Fruit fly (Drosophila melanogaster) whole organism, embryonic: ENCODE data around the gene CG13924.

Source experiments
- Adf1 ChIP-seq: fragments of 200-800 bp; sonication (Bioruptor generic); IDR thresholded peaks from 2 replicates; pipeline ENCODE4 v1.3.6; 2022; ENCODE audit warnings: missing biosample characterization, missing genetic modification characterization
- Asciz ChIP-seq: fragments of 200-800 bp; sonication (Bioruptor generic); optimal IDR thresholded peaks from 2 replicates; lab custom pipeline; 2017; ENCODE audit warnings: missing biosample characterization, mild to moderate bottlenecking, missing genetic modification characterization, missing genetic modification reagents
- Atf-2 ChIP-seq: fragments of 200-800 bp; sonication (Bioruptor generic); optimal IDR thresholded peaks from 2 replicates; lab custom pipeline; 2016; ENCODE audit warnings: missing biosample characterization, missing genetic modification characterization
- B-H2 ChIP-seq: fragments of 200-800 bp; sonication (Bioruptor generic); optimal IDR thresholded peaks from 2 replicates; lab custom pipeline; 2018; ENCODE audit warnings: missing biosample characterization, mild to moderate bottlenecking, missing genetic modification characterization
- Bteb2 ChIP-seq: fragments of 200-800 bp; sonication (Bioruptor generic); optimal IDR thresholded peaks from 2 replicates; lab custom pipeline; 2016; ENCODE audit warnings: missing biosample characterization, missing genetic modification characterization
- CG10979 ChIP-seq: fragments of 200-800 bp; sonication (Bioruptor generic); optimal IDR thresholded peaks from 2 replicates; lab custom pipeline; 2018; ENCODE audit warnings: missing biosample characterization, mild to moderate bottlenecking, missing genetic modification characterization, moderate library complexity
- CG12071 ChIP-seq: fragments of 200-800 bp; sonication (Bioruptor generic); optimal IDR thresholded peaks from 3 replicates; lab custom pipeline; 2018; ENCODE audit warnings: missing biosample characterization, mild to moderate bottlenecking, missing genetic modification characterization
- CG14050 ChIP-seq: fragments of 200-800 bp; sonication (Bioruptor generic); IDR thresholded peaks from 3 replicates; pipeline ENCODE4 v1.3.6; 2022; ENCODE audit warnings: missing biosample characterization, missing genetic modification characterization
- CG14441 ChIP-seq: fragments of 200-800 bp; sonication (Bioruptor generic); IDR thresholded peaks from 2 replicates; pipeline ENCODE4 v1.3.6; 2022; ENCODE audit warnings: missing biosample characterization, missing genetic modification characterization
- CG17359 ChIP-seq: fragments of 200-800 bp; sonication (Bioruptor generic); optimal IDR thresholded peaks from 3 replicates; lab custom pipeline; 2018; ENCODE audit warnings: missing biosample characterization, mild to moderate bottlenecking, missing genetic modification characterization, moderate library complexity
- CG17802 ChIP-seq: fragments of 200-800 bp; sonication (Bioruptor generic); optimal IDR thresholded peaks from 2 replicates; lab custom pipeline; 2018; ENCODE audit warnings: missing biosample characterization, mild to moderate bottlenecking, missing genetic modification characterization, moderate library complexity
- CG2875 ChIP-seq: fragments of 200-800 bp; sonication (Bioruptor generic); optimal IDR thresholded peaks from 2 replicates; lab custom pipeline; 2017; ENCODE audit warnings: missing biosample characterization, mild to moderate bottlenecking, missing genetic modification characterization, missing genetic modification reagents
- CG30403 ChIP-seq: fragments of 200-800 bp; sonication (Bioruptor generic); optimal IDR thresholded peaks from 3 replicates; lab custom pipeline; 2016; ENCODE audit warnings: missing biosample characterization, missing genetic modification characterization
- CG34422 ChIP-seq: fragments of 200-800 bp; sonication (Bioruptor generic); IDR thresholded peaks from 3 replicates; pipeline ENCODE4 v1.3.6; 2022; ENCODE audit warnings: missing biosample characterization, missing genetic modification characterization
- CG4328 ChIP-seq: fragments of 200-800 bp; sonication (Bioruptor generic); optimal IDR thresholded peaks from 3 replicates; lab custom pipeline; 2017; ENCODE audit warnings: missing biosample characterization, missing genetic modification reagents, missing genetic modification characterization
- CG4730 ChIP-seq: fragments of 200-800 bp; sonication (Bioruptor generic); IDR thresholded peaks from 2 replicates; pipeline ENCODE4 v1.3.6; 2022; ENCODE audit warnings: missing biosample characterization, missing genetic modification characterization
- CG7372 ChIP-seq: fragments of 200-800 bp; sonication (Bioruptor generic); IDR thresholded peaks from 2 replicates; pipeline ENCODE4 v1.3.6; 2022; ENCODE audit warnings: missing biosample characterization, missing genetic modification characterization
- CG7786 ChIP-seq: fragments of 200-800 bp; sonication (Bioruptor generic); optimal IDR thresholded peaks from 2 replicates; lab custom pipeline; 2016; ENCODE audit warnings: missing biosample characterization, missing genetic modification characterization
- CG8765 ChIP-seq: fragments of 200-800 bp; sonication (Bioruptor generic); IDR thresholded peaks from 2 replicates; pipeline ENCODE4 v1.3.6; 2022; ENCODE audit warnings: missing biosample characterization, missing genetic modification characterization
- CG9727 ChIP-seq: fragments of 200-800 bp; sonication (Bioruptor generic); optimal IDR thresholded peaks from 3 replicates; lab custom pipeline; 2017; ENCODE audit warnings: missing biosample characterization, mild to moderate bottlenecking, missing genetic modification characterization
- Chrac-16 ChIP-seq: fragments of 200-800 bp; sonication (Bioruptor generic); optimal IDR thresholded peaks from 3 replicates; lab custom pipeline; 2016; ENCODE audit warnings: missing biosample characterization, missing genetic modification characterization
- Dbx ChIP-seq: fragments of 200-800 bp; sonication (Bioruptor generic); IDR thresholded peaks from 3 replicates; pipeline ENCODE4 v1.3.6; 2022; ENCODE audit warnings: missing biosample characterization, missing genetic modification characterization
- Doc3 ChIP-seq: fragments of 200-800 bp; sonication (Bioruptor generic); IDR thresholded peaks from 3 replicates; pipeline ENCODE4 v1.3.6; 2022; ENCODE audit warnings: missing biosample characterization, missing genetic modification characterization; ENCODE audit not compliant: partially characterized antibody
- Hmr ChIP-seq: fragments of 200-800 bp; sonication (Bioruptor generic); optimal IDR thresholded peaks from 3 replicates; lab custom pipeline; 2017; ENCODE audit warnings: mild to moderate bottlenecking, missing biosample characterization, missing genetic modification reagents, missing genetic modification characterization
- Hsf ChIP-seq: fragments of 200-800 bp; sonication (Bioruptor generic); optimal IDR thresholded peaks from 3 replicates; lab custom pipeline; 2016; ENCODE audit warnings: missing biosample characterization, missing genetic modification characterization
- Lpt ChIP-seq: fragments of >200 bp; optimal IDR thresholded peaks from 2 replicates; lab custom pipeline; 2018; ENCODE audit warnings: missing biosample characterization, missing genetic modification characterization
- MESR4 ChIP-seq: fragments of 200-800 bp; sonication (Bioruptor generic); optimal IDR thresholded peaks from 2 replicates; lab custom pipeline; 2018; ENCODE audit warnings: missing biosample characterization, mild to moderate bottlenecking, missing genetic modification characterization, moderate library complexity
- NC2α ChIP-seq: fragments of 200-800 bp; sonication (Bioruptor generic); optimal IDR thresholded peaks from 2 replicates; lab custom pipeline; 2016; ENCODE audit warnings: missing biosample characterization, missing genetic modification characterization
- Oaz ChIP-seq: fragments of 200-800 bp; sonication (Bioruptor generic); IDR thresholded peaks from 2 replicates; pipeline ENCODE4 v1.3.6; 2022; ENCODE audit warnings: missing biosample characterization, missing genetic modification characterization
- Rfx ChIP-seq: fragments of 200-800 bp; sonication (Bioruptor generic); IDR thresholded peaks from 2 replicates; pipeline ENCODE4 v1.3.6; 2022; ENCODE audit warnings: missing biosample characterization, missing genetic modification characterization
- Scr ChIP-seq: fragments of 200-800 bp; sonication (Bioruptor generic); IDR thresholded peaks from 2 replicates; pipeline ENCODE4 v1.3.6; 2022; ENCODE audit warnings: missing biosample characterization, missing genetic modification characterization; ENCODE audit not compliant: partially characterized antibody
- Xbp1 ChIP-seq: fragments of 200-800 bp; sonication (Bioruptor generic); optimal IDR thresholded peaks from 3 replicates; lab custom pipeline; 2016; ENCODE audit warnings: missing biosample characterization, mild to moderate bottlenecking, missing genetic modification characterization
- caup ChIP-seq: fragments of 200-800 bp; sonication (Bioruptor generic); optimal IDR thresholded peaks from 3 replicates; lab custom pipeline; 2017; ENCODE audit warnings: missing biosample characterization, mild to moderate bottlenecking, missing genetic modification characterization, moderate library complexity; ENCODE audit not compliant: severe bottlenecking
- ci ChIP-seq: fragments of 200-800 bp; sonication (Bioruptor generic); IDR thresholded peaks from 3 replicates; pipeline ENCODE4 v1.3.6; 2022; ENCODE audit warnings: missing biosample characterization, missing genetic modification characterization
- crp ChIP-seq, 2 experiments: fragments of 200-800 bp; sonication (Bioruptor generic); optimal IDR thresholded peaks; 2 replicates in 1 of 2; 3 replicates in 1 of 2; lab custom pipeline; 2017; ENCODE audit warnings: missing biosample characterization in 2 of 2, missing genetic modification characterization in 2 of 2, mild to moderate bottlenecking in 1 of 2, moderate library complexity in 1 of 2
- dati ChIP-seq: fragments of 200-800 bp; sonication (Bioruptor generic); IDR thresholded peaks from 2 replicates; pipeline ENCODE4 v1.3.6; 2022; ENCODE audit warnings: missing biosample characterization, missing genetic modification characterization
- disco-r ChIP-seq: fragments of 200-800 bp; sonication (Bioruptor generic); optimal IDR thresholded peaks from 2 replicates; lab custom pipeline; 2016; ENCODE audit warnings: missing biosample characterization, missing genetic modification characterization
- eve ChIP-seq, 2 experiments: fragments of >200 bp; optimal IDR thresholded peaks; 2 replicates each; lab custom pipeline; 2017; ENCODE audit warnings: missing biosample characterization in 2 of 2, missing genetic modification characterization in 2 of 2
- fd3F ChIP-seq: fragments of 200-800 bp; sonication (Bioruptor generic); optimal IDR thresholded peaks from 2 replicates; lab custom pipeline; 2018; ENCODE audit warnings: missing biosample characterization, mild to moderate bottlenecking, missing genetic modification characterization, moderate library complexity
- fu2 ChIP-seq: fragments of 200-800 bp; sonication (Bioruptor generic); optimal IDR thresholded peaks from 2 replicates; lab custom pipeline; 2016; ENCODE audit warnings: missing biosample characterization, missing genetic modification characterization
- grau ChIP-seq: fragments of 200-800 bp; optimal IDR thresholded peaks from 3 replicates; lab custom pipeline; 2019; ENCODE audit warnings: missing biosample characterization, mild to moderate bottlenecking, missing genetic modification characterization, moderate library complexity
- hb ChIP-seq: fragments of 200-800 bp; sonication (Bioruptor generic); IDR thresholded peaks from 3 replicates; pipeline ENCODE4 v1.3.6; 2022; ENCODE audit warnings: missing biosample characterization, missing genetic modification characterization; ENCODE audit not compliant: partially characterized antibody
- jumu ChIP-seq: fragments of 200-800 bp; sonication (Bioruptor generic); optimal IDR thresholded peaks from 3 replicates; lab custom pipeline; 2016; ENCODE audit warnings: missing biosample characterization, missing genetic modification characterization
- lilli ChIP-seq: fragments of 200-800 bp; sonication (Bioruptor generic); optimal IDR thresholded peaks from 3 replicates; lab custom pipeline; 2016; ENCODE audit warnings: missing biosample characterization, missing genetic modification characterization
- oc ChIP-seq: fragments of 200-800 bp; sonication (Bioruptor generic); optimal IDR thresholded peaks from 2 replicates; lab custom pipeline; 2018; ENCODE audit warnings: missing biosample characterization, mild to moderate bottlenecking, missing genetic modification characterization, moderate library complexity
- phol ChIP-seq: fragments of 200-800 bp; sonication (Bioruptor generic); optimal IDR thresholded peaks from 3 replicates; lab custom pipeline; 2018; ENCODE audit warnings: missing biosample characterization, mild to moderate bottlenecking, missing genetic modification characterization, moderate library complexity
- sqz ChIP-seq: fragments of 200-800 bp; sonication (Bioruptor generic); optimal IDR thresholded peaks from 3 replicates; lab custom pipeline; 2018; ENCODE audit warnings: missing biosample characterization, mild to moderate bottlenecking, missing genetic modification characterization
- tna ChIP-seq: fragments of 200-800 bp; sonication (Bioruptor generic); IDR thresholded peaks from 2 replicates; pipeline ENCODE4 v1.3.6; 2022; ENCODE audit warnings: missing biosample characterization, missing genetic modification characterization; ENCODE audit not compliant: partially characterized antibody
- wdn ChIP-seq: fragments of 200-800 bp; sonication (Bioruptor generic); IDR thresholded peaks from 2 replicates; pipeline ENCODE4 v1.3.6; 2022; ENCODE audit warnings: missing biosample characterization, missing genetic modification characterization
- wek ChIP-seq: fragments of 200-800 bp; sonication (Bioruptor generic); optimal IDR thresholded peaks from 3 replicates; lab custom pipeline; 2018; ENCODE audit warnings: missing biosample characterization, mild to moderate bottlenecking, missing genetic modification characterization, moderate library complexity

CG13924 gene

dm6 chr3L:1876215-1876625 lies 6.4 kb downstream of the CG13924 start, which contains the start of gene dre4 (continued):
- TF ChIP-seq CG7372 (GFP tag; lab: Robert Waterston, UW) (no peak), NC2α (GFP tag; lab: Kevin White, UChicago) (peak; percentile 33), hb (GFP tag; lab: Robert Waterston, UW) (no peak), CG12071 (peak; percentile 17), CG30403 (peak; percentile 78), CG4328 (GFP tag; lab: Kevin White, UChicago) (no peak), Rfx (GFP tag; lab: Robert Waterston, UW) (peak; percentile 85), Hsf (GFP tag; lab: Kevin White, UChicago) (peak; percentile 80), CG14050 (GFP tag; lab: Robert Waterston, UW) (peak; percentile 68), Hmr (GFP tag; lab: Kevin White, UChicago) (peak; percentile 86), caup (peak; percentile 51), CG2875 (GFP tag; lab: Kevin White, UChicago) (peak; percentile 65), dati (0 out of 2 replicates have a peak, but pooled peaks have one; percentile 56), Scr (GFP tag; lab: Robert Waterston, UW) (peak; percentile 25; the same call in 1 of the 2 replicates), eve (GFP tag; optimal IDR thresholded peaks at IDR 0.05; lab: Kevin White, UChicago) (no peak), sqz (GFP tag; lab: Kevin White, UChicago) (peak; percentile 99), oc (tag; lab: Kevin White, UChicago) (peak; percentile 39), CG8765 (no peak), B-H2 (no peak), CG17359 (tag; lab: Kevin White, UChicago) (peak; percentile 75), Atf-2 (peak; percentile 66), CG14441 (GFP tag; lab: Robert Waterston, UW) (peak; percentile 65), CG9727 (peak; percentile 49), disco-r (GFP tag; lab: Kevin White, UChicago) (peak; percentile 48), Doc3 (GFP tag; lab: Robert Waterston, UW) (no peak), CG4730 (peak; percentile 49), CG34422 (GFP tag; lab: Robert Waterston, UW) (peak; percentile 90), wek (GFP tag; lab: Kevin White, UChicago) (no peak), grau (tag; lab: Kevin White, UChicago) (peak; percentile 64), lilli (GFP tag; lab: Kevin White, UChicago) (peak; percentile 83), CG7786 (peak; percentile 67), Dbx (GFP tag; lab: Robert Waterston, UW) (peak; percentile 83), Bteb2 (peak; percentile 62), phol (tag; lab: Kevin White, UChicago) (peak; percentile 77), Oaz (0 out of 2 replicates have a peak, but pooled peaks have one; percentile 29), crp (GFP tag; optimal IDR thresholded peaks at IDR 0.05; lab: Kevin White, UChicago) (peak in 1 of 2 experiments; percentile 46), Asciz (peak; percentile 62), fu2 (GFP tag; lab: Kevin White, UChicago) (peak; percentile 60), wdn (0 out of 2 replicates have a peak, but pooled peaks have one; percentile 33), CG17802 (tag; lab: Kevin White, UChicago) (peak; percentile 42), MESR4 (GFP tag; lab: Kevin White, UChicago) (peak; percentile 63), Adf1 (GFP tag; lab: Robert Waterston, UW) (peak; percentile 70), ci (GFP tag; lab: Robert Waterston, UW) (peak; percentile 88), jumu (GFP tag; lab: Kevin White, UChicago) (peak; percentile 75), Lpt (GFP tag; lab: Kevin White, UChicago) (no peak), Xbp1 (peak; percentile 81), Chrac-16 (GFP tag; lab: Kevin White, UChicago) (peak; percentile 70), tna (GFP tag; lab: Robert Waterston, UW) (no peak), CG10979 (peak; percentile 78), fd3F (GFP tag; lab: Kevin White, UChicago) (peak; percentile 34)
